Fruit fly (Drosophila melanogaster) whole organism, wandering third instar larva: Measurements from ENCODE around the gene CG15914.

Experiments used
- Hr78 ChIP-seq: fragments of >200 bp; optimal IDR thresholded peaks from 2 replicates; lab custom pipeline; 2017; ENCODE audit warnings: missing biosample characterization, missing genetic modification characterization
- lola ChIP-seq: fragments of >200 bp; optimal IDR thresholded peaks from 2 replicates; lab custom pipeline; 2017; ENCODE audit warnings: missing biosample characterization, missing genetic modification characterization
- tai ChIP-seq: sonication (Bioruptor generic); optimal IDR thresholded peaks from 2 replicates; lab custom pipeline; 2016; ENCODE audit warnings: missing biosample characterization, missing genetic modification characterization

dm6 chrX:15891606-15892345 is 38.6 kb downstream of the CG15914 start, which contains the start of gene shi:
- TF ChIP-seq lola (GFP tag; lab: Kevin White, UChicago) (no peak), tai (GFP tag; lab: Kevin White, UChicago) (no peak), Hr78 (GFP tag; lab: Kevin White, UChicago) (no peak)
